Worm (Caenorhabditis elegans) whole organism, late embryonic: ENCODE data around the gene rpn-6.2.

Source experiments
- F13H6.1 ChIP-seq: sonication (generic microtip); optimal IDR thresholded peaks from 2 replicates; lab custom pipeline; 2016; ENCODE audit warnings: missing genetic modification characterization, missing compliant biosample characterization
- K02D7.2 ChIP-seq: sonication (generic microtip); optimal IDR thresholded peaks from 2 replicates; lab custom pipeline; 2017; ENCODE audit warnings: mild to moderate bottlenecking, missing genetic modification characterization, missing compliant biosample characterization
- Y22D7AL.16 ChIP-seq: sonication (generic microtip); optimal IDR thresholded peaks from 2 replicates; lab custom pipeline; 2016; ENCODE audit warnings: missing genetic modification characterization, missing compliant biosample characterization
- ama-1 ChIP-seq: fragments of 150-350 bp; optimal IDR thresholded peaks from 2 replicates; lab custom pipeline; 2014
- ceh-19 ChIP-seq: fragments of 200-800 bp; sonication (Bioruptor generic); optimal IDR thresholded peaks from 2 replicates; lab custom pipeline; 2018; ENCODE audit warnings: mild to moderate bottlenecking, missing genetic modification characterization, missing compliant biosample characterization
- ceh-2 ChIP-seq: sonication (generic microtip); optimal IDR thresholded peaks from 2 replicates; lab custom pipeline; 2016; ENCODE audit warnings: missing genotype, missing genetic modification characterization, missing compliant biosample characterization
- ceh-24 ChIP-seq: sonication (generic microtip); optimal IDR thresholded peaks from 2 replicates; lab custom pipeline; 2016; ENCODE audit warnings: mild to moderate bottlenecking, missing genetic modification characterization, missing compliant biosample characterization
- ceh-30 ChIP-seq: fragments of 150-350 bp; optimal IDR thresholded peaks from 2 replicates; lab custom pipeline; 2014; ENCODE audit warnings: missing biosample characterization, missing genetic modification characterization
- ceh-31 ChIP-seq: sonication (generic microtip); optimal IDR thresholded peaks from 2 replicates; lab custom pipeline; 2016; ENCODE audit warnings: missing genetic modification characterization, missing compliant biosample characterization
- ceh-34 ChIP-seq: sonication (generic microtip); optimal IDR thresholded peaks from 2 replicates; lab custom pipeline; 2016; ENCODE audit warnings: mild to moderate bottlenecking, missing genetic modification characterization, missing compliant biosample characterization
- ceh-6 ChIP-seq: fragments of 200-800 bp; sonication (Bioruptor generic); optimal IDR thresholded peaks from 2 replicates; lab custom pipeline; 2018; ENCODE audit warnings: mild to moderate bottlenecking, missing genetic modification characterization, missing compliant biosample characterization
- ceh-9 ChIP-seq: sonication (generic microtip); optimal IDR thresholded peaks from 2 replicates; lab custom pipeline; 2016; ENCODE audit warnings: mild to moderate bottlenecking, missing genetic modification characterization, inconsistent platforms, missing compliant biosample characterization
- dve-1 ChIP-seq: sonication (generic microtip); optimal IDR thresholded peaks from 2 replicates; lab custom pipeline; 2017; ENCODE audit warnings: antibody characterized with exemption, mild to moderate bottlenecking, missing genetic modification characterization, missing compliant biosample characterization
- elt-2 ChIP-seq: sonication (generic microtip); optimal IDR thresholded peaks from 2 replicates; lab custom pipeline; 2016; ENCODE audit warnings: missing genetic modification reagents, missing genetic modification characterization, missing compliant biosample characterization
- elt-4 ChIP-seq: sonication (generic microtip); optimal IDR thresholded peaks from 2 replicates; lab custom pipeline; 2016; ENCODE audit warnings: missing genetic modification characterization, missing compliant biosample characterization
- ets-4 ChIP-seq: sonication (generic microtip); optimal IDR thresholded peaks from 2 replicates; lab custom pipeline; 2016; ENCODE audit warnings: missing genetic modification characterization, missing compliant biosample characterization
- eyg-1 ChIP-seq: sonication (generic microtip); optimal IDR thresholded peaks from 2 replicates; lab custom pipeline; 2016; ENCODE audit warnings: missing genotype, missing genetic modification characterization, missing compliant biosample characterization
- gmeb-2 ChIP-seq: sonication (generic microtip); optimal IDR thresholded peaks from 2 replicates; lab custom pipeline; 2016; ENCODE audit warnings: missing genetic modification characterization, inconsistent platforms, missing compliant biosample characterization
- hlh-30 ChIP-seq: sonication (generic microtip); optimal IDR thresholded peaks from 2 replicates; lab custom pipeline; 2017; ENCODE audit warnings: antibody characterized with exemption, missing genetic modification characterization, missing compliant biosample characterization; ENCODE audit not compliant: insufficient read depth
- hlh-8 ChIP-seq: sonication (generic microtip); optimal IDR thresholded peaks from 2 replicates; lab custom pipeline; 2016; ENCODE audit warnings: missing genotype, missing genetic modification characterization, missing compliant biosample characterization
- lin-11 ChIP-seq: fragments of 200-800 bp; sonication (Bioruptor generic); optimal IDR thresholded peaks from 2 replicates; lab custom pipeline; 2018; ENCODE audit warnings: mild to moderate bottlenecking, missing genetic modification characterization, missing compliant biosample characterization
- madf-2 ChIP-seq: sonication (generic microtip); optimal IDR thresholded peaks from 2 replicates; lab custom pipeline; 2017; ENCODE audit warnings: missing genetic modification characterization, missing compliant biosample characterization
- mec-3 ChIP-seq: sonication (generic microtip); optimal IDR thresholded peaks from 2 replicates; lab custom pipeline; 2016; ENCODE audit warnings: borderline replicate concordance, missing genetic modification characterization, missing compliant biosample characterization
- nfya-1 ChIP-seq: sonication (generic microtip); optimal IDR thresholded peaks from 2 replicates; lab custom pipeline; 2017; ENCODE audit warnings: missing genetic modification characterization, mild to moderate bottlenecking, missing compliant biosample characterization, antibody characterized with exemption, moderate library complexity
- nhr-232 ChIP-seq: sonication (generic microtip); optimal IDR thresholded peaks from 2 replicates; lab custom pipeline; 2016; ENCODE audit warnings: missing genetic modification characterization, missing compliant biosample characterization
- pha-2 ChIP-seq: sonication (generic microtip); optimal IDR thresholded peaks from 2 replicates; lab custom pipeline; 2017; ENCODE audit warnings: mild to moderate bottlenecking, missing genetic modification characterization, missing compliant biosample characterization
- pqm-1 ChIP-seq: sonication (generic microtip); optimal IDR thresholded peaks from 2 replicates; lab custom pipeline; 2016; ENCODE audit warnings: missing genetic modification characterization, missing compliant biosample characterization
- pros-1 ChIP-seq: fragments of 150-350 bp; optimal IDR thresholded peaks from 2 replicates; lab custom pipeline; 2014; ENCODE audit warnings: missing biosample characterization, missing genetic modification reagents, missing genetic modification characterization
- sox-2 ChIP-seq: fragments of 200-800 bp; sonication (Bioruptor generic); IDR thresholded peaks from 2 replicates; pipeline ENCODE4 v1.3.6; 2022; ENCODE audit warnings: missing genetic modification reagents, missing genetic modification characterization, missing compliant biosample characterization
- sox-4 ChIP-seq: sonication (generic microtip); optimal IDR thresholded peaks from 2 replicates; lab custom pipeline; 2017; ENCODE audit warnings: mild to moderate bottlenecking, missing genetic modification characterization, inconsistent platforms, missing compliant biosample characterization
- tbx-2 ChIP-seq: sonication (generic microtip); optimal IDR thresholded peaks from 2 replicates; lab custom pipeline; 2016; ENCODE audit warnings: missing genetic modification characterization, missing compliant biosample characterization
- unc-3 ChIP-seq, 2 experiments: fragments of 200-800 bp in 1 of 2; sonication (Bioruptor generic) in 1 of 2; sonication (generic microtip) in 1 of 2; conservative IDR thresholded peaks in 1 of 2; optimal IDR thresholded peaks in 1 of 2; 2 replicates each; pipeline versions ENCODE4 v1.3.6 to Lab custom; 2016 to 2022; ENCODE audit warnings: missing compliant biosample characterization in 2 of 2, missing genetic modification characterization in 2 of 2, missing genetic modification reagents in 1 of 2
- unc-42 ChIP-seq: sonication (generic microtip); optimal IDR thresholded peaks from 2 replicates; lab custom pipeline; 2016; ENCODE audit warnings: missing genotype, missing genetic modification characterization, missing compliant biosample characterization
- unc-55 ChIP-seq: sonication (generic microtip); optimal IDR thresholded peaks from 2 replicates; lab custom pipeline; 2017; ENCODE audit warnings: missing biosample characterization, missing genetic modification reagents, missing genetic modification characterization
- zip-5 ChIP-seq: sonication (generic microtip); optimal IDR thresholded peaks from 2 replicates; lab custom pipeline; 2016; ENCODE audit warnings: missing genetic modification characterization, missing compliant biosample characterization

rpn-6.2 gene

DNA sequence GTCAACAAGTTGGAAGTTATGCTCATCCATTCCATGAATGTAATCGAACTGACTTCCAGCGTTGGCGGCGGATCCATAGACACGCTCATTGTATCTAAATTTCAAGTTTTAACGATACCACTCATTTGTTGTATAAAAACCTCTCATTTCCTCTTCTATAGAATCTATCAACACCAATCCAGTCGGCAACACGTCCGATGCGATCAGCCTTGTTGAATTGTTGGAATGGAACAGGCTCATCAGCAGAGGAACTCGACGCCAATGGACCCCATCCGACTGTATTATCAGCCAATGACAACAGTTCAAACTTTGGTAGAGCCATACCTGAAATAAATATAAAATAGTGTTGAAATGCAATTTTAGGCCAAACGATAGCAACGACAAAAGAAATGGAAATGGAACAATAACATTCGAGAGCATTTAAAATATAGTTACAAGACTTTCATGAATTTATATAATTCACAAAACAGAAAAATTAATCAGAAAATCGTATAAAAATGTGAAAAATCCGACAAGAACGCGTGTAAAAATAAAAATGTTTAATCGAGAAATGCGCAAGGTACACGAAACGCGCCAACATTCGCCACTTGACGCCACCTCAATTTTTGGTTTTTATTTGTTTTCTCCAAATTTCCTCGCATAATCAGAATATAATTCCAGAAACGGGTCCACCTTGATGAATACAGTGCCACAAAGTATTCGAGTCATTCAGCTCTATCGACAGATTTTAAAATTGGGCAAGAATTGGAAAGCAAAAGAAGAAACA, 30.4 kb downstream of the rpn-6.2 start, which contains the start of the genes eif-3.D and R08D7.4 (continued):
- TF ChIP-seq ceh-2 (tag; lab: Kevin White, UChicago) (peak; percentile 36), ama-1 (lab: Kevin White, UChicago) (no peak), ets-4 (tag; lab: Kevin White, UChicago) (peak; percentile 29), eyg-1 (tag; lab: Kevin White, UChicago) (no peak), madf-2 (peak; percentile 48), ceh-30 (tag; lab: Kevin White, UChicago) (peak; percentile 37), ceh-34 (tag; lab: Kevin White, UChicago) (peak; percentile 45), nhr-232 (tag; lab: Kevin White, UChicago) (peak; percentile 20), elt-2 (tag; lab: Kevin White, UChicago) (no peak), unc-42 (tag; lab: Kevin White, UChicago) (peak; percentile 35), gmeb-2 (tag; lab: Kevin White, UChicago) (peak; percentile 42), ceh-24 (no peak), F13H6.1 (tag; lab: Kevin White, UChicago) (peak; percentile 35)

DNA sequence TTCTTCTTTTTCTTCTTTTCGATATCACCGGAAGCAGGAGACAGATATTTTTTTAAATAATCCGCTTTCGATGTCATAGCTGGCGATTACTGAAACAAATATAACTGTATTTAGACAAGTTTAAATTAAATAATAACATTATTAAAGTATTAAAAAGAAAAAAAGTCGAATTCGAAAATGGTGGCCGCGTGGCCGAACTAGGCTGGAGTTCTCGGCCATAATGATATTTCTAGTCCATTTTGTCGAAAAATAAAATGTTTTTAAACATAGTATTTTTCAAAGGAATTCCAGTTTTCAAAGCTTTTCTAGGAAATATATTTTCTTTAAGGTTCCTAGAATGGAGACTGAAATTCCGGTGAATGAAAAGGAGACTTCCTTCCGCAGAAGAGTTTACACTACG, 34.2 kb downstream of the rpn-6.2 start, which contains the start of the genes bud-13 and rpap-2:
Gene bud-13, minus strand, starts transcription at position 89 of the 400 bp plus-strand sequence.
Gene rpap-2, plus strand, starts transcription at position 329 of the 400 bp plus-strand sequence.
- TF ChIP-seq ets-4 (tag; lab: Kevin White, UChicago) (no peak), pha-2 (tag; lab: Kevin White, UChicago) (no peak), unc-3 (GFP tag; conservative IDR thresholded peaks at IDR 0.05; lab: Robert Waterston, UW) (no peak), unc-3 (tag; optimal IDR thresholded peaks at IDR 0.05; lab: Kevin White, UChicago) (no peak), pqm-1 (no peak), ceh-9 (no peak), lin-11 (tag; lab: Kevin White, UChicago) (no peak), ceh-2 (tag; lab: Kevin White, UChicago) (peak; percentile 8), Y22D7AL.16 (tag; lab: Kevin White, UChicago) (no peak), hlh-8 (tag; lab: Kevin White, UChicago) (peak; percentile 22), madf-2 (no peak), sox-4 (tag; lab: Kevin White, UChicago) (no peak), unc-55 (GFP tag; lab: Kevin White, UChicago) (no peak), elt-4 (tag; lab: Kevin White, UChicago) (no peak), ceh-31 (tag; lab: Kevin White, UChicago) (peak; percentile 46), unc-42 (tag; lab: Kevin White, UChicago) (no peak), pros-1 (tag; lab: Kevin White, UChicago) (no peak), nfya-1 (no peak), sox-2 (GFP tag; lab: Robert Waterston, UW) (no peak), dve-1 (tag; lab: Kevin White, UChicago) (no peak), tbx-2 (tag; lab: Kevin White, UChicago) (peak; percentile 36), mec-3 (tag; lab: Kevin White, UChicago) (no peak), K02D7.2 (tag; lab: Kevin White, UChicago) (no peak), ama-1 (lab: Kevin White, UChicago) (no peak), zip-5 (tag; lab: Kevin White, UChicago) (peak; percentile 15), F13H6.1 (tag; lab: Kevin White, UChicago) (no peak)
- TF ChIP-seq, all 69 proteins: peak for 5

DNA sequence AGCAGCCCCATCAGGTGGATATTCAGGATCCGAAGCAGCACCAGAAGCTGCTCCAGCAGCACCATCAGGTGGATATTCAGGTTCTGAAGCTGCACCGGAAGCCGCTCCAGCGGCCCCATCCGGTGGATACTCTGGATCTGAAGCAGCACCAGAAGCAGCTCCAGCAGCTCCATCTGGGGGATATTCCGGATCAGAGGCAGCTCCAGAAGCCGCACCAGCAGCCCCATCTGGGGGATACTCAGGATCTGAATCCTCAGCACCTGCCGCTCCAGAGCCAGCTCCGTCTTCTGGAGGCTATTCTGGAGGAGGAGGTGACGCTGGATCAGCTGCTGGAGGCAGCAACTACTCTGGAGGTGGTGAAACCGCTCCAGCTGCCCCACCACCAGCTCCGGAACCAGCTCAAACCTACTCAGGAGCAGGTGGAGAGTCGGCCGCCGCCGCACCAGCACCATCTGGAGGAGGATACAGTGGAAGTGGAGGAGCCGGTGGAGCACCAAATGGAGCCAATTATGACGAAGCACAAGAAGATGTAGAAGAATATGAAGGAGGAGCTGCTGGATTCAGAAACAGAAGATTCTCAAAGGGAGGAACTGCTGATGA, 37.0 kb downstream of the rpn-6.2 start:
- no peak for TF ChIP-seq hlh-30 (tag; lab: Kevin White, UChicago)
- TF ChIP-seq dve-1 (tag; lab: Kevin White, UChicago), result peak; percentile 43

DNA sequence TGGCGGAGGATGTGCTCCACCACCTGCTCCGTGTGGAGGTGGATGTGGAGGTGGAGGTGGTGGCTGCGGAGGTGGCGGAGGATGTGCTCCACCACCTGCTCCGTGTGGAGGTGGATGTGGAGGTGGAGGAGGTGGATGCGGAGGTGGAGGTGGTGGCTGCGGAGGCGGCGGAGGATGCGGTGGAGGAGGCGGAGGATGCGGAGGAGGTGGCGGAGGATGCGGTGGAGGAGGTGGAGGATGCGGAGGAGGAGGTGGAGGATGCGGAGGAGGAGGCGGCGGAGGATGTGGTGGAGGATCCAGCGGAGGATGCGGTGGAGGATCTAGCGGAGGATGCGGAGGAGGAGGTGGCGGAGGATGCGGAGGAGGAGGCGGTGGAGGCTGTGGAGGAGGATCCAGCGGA, 39.3 kb downstream of the rpn-6.2 start:
- no peak for TF ChIP-seq unc-3 (GFP tag; conservative IDR thresholded peaks at IDR 0.05; lab: Robert Waterston, UW)
- TF ChIP-seq unc-3 (tag; optimal IDR thresholded peaks at IDR 0.05; lab: Kevin White, UChicago), result no peak
- TF ChIP-seq mec-3 (tag; lab: Kevin White, UChicago), result no peak
- no peak for TF ChIP-seq pros-1 (tag; lab: Kevin White, UChicago)
- TF ChIP-seq ceh-19 (GFP tag; lab: Kevin White, UChicago), result no peak
- no peak for TF ChIP-seq ceh-24
- TF ChIP-seq ceh-6 (GFP tag; lab: Kevin White, UChicago), result no peak
- TF ChIP-seq pha-2 (tag; lab: Kevin White, UChicago), result no peak
